Worm (Caenorhabditis elegans): ENCODE data around the gene lin-46.

DNA sequence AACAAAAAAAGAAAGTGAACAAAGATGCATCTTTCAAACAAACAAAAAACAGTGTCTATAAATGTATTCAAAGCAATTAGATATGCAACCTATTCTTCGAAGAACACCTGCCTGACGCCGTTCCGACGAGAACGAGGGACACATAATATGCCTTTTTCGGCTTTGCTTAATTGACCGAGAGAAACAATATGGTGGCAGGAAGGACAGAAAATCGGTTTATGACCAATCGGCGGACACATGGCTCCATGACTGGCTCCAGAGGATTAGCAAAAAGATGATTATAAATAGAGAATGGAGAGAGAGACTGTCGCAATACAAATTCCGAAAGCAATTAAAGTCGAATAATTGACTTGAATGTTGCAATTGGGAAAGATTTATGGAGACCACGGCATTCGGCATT, 49.6 kb downstream of the lin-46 start:
- no peak for TF ChIP-seq ets-4 (GFP tag; optimal IDR thresholded peaks at IDR 0.05)
- no peak for TF ChIP-seq lir-1 (GFP tag; conservative IDR thresholded peaks at IDR 0.05)
- no peak for TF ChIP-seq ceh-58 (GFP tag; IDR thresholded peaks at IDR 0.05)
